Worm (Caenorhabditis elegans) whole organism, mixed stage, embryonic: ENCODE results near the gene W02B3.7.

Experiments
- lin-13 ChIP-seq: fragments of 150-350 bp; optimal IDR thresholded peaks from 2 replicates; lab custom pipeline; 2014; ENCODE audit warnings: missing biosample characterization, missing genetic modification characterization
- nhr-2 ChIP-seq: fragments of 150-350 bp; optimal IDR thresholded peaks from 2 replicates; lab custom pipeline; 2014; ENCODE audit warnings: missing biosample characterization, missing genetic modification characterization
- nhr-28 ChIP-seq: fragments of 150-350 bp; optimal IDR thresholded peaks from 2 replicates; lab custom pipeline; 2014; ENCODE audit warnings: missing biosample characterization, missing genetic modification characterization
- pha-4 ChIP-seq: fragments of 150-350 bp; optimal IDR thresholded peaks from 2 replicates; lab custom pipeline; 2018; ENCODE audit warnings: missing biosample characterization, missing genetic modification reagents, missing genetic modification characterization
- snpc-4 ChIP-seq: fragments of 150-350 bp; optimal IDR thresholded peaks from 2 replicates; lab custom pipeline; 2014; ENCODE audit warnings: missing biosample characterization, missing genetic modification characterization
- unc-62 ChIP-seq: fragments of 150-350 bp; optimal IDR thresholded peaks from 2 replicates; lab custom pipeline; 2014; ENCODE audit warnings: missing biosample characterization, missing genetic modification reagents, missing genetic modification characterization

DNA sequence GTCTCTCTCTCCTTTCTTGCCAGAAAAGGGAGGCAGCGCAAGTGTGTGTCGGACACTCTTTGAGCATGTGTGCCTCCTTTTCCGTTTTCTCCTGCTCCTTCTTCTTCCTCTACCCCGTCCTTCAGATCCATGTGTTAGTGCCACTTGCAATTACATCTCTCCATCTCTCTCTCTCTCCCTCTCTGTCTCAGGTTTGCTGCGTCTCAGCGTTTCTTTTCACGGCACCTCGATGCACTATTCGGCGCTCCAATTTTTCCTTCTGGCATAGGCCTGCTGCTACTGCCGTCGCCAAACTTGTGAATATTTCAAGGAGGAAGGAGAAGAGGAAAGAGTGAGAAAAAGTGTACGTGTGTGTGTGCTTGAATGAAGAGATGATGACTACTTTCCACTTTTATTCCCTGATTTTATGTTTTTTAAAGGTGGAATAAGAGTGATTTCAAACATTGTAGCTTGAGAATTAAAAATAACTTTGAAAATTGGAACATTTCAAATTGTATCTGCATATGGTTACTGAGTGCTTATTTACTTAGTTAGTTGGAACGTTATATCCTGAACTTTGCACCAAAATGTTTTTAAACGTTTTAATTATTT is 23.4 kb downstream of the W02B3.7 start, which contains the start of gene W02B3.3:
- TF ChIP-seq unc-62 (no peak), pha-4 (tag; lab: Kevin White, UChicago) (no peak), nhr-28 (no peak), snpc-4 (tag; lab: Kevin White, UChicago) (no peak), nhr-2 (tag; lab: Kevin White, UChicago) (no peak), lin-13 (tag; lab: Kevin White, UChicago) (no peak)
